Fruit fly (Drosophila melanogaster) whole organism, embryonic: ENCODE results near the gene CG1273.
A peak's percentile ranks its signal among the peaks of the same experiment; 100 is the strongest.

Experiments used
- Aef1 ChIP-seq: fragments of 200-800 bp; sonication (Bioruptor generic); IDR thresholded peaks from 3 replicates; pipeline ENCODE4 v1.3.6; 2022; ENCODE audit warnings: missing biosample characterization, missing genetic modification characterization
- Asciz ChIP-seq: fragments of 200-800 bp; sonication (Bioruptor generic); optimal IDR thresholded peaks from 2 replicates; lab custom pipeline; 2017; ENCODE audit warnings: missing biosample characterization, mild to moderate bottlenecking, missing genetic modification characterization, missing genetic modification reagents
- CG10959 ChIP-seq: fragments of 200-800 bp; sonication (Bioruptor generic); IDR thresholded peaks from 2 replicates; pipeline ENCODE4 v1.3.6; 2022; ENCODE audit warnings: missing biosample characterization, missing genetic modification characterization
- CG11695 ChIP-seq: fragments of 200-800 bp; sonication (Bioruptor generic); IDR thresholded peaks from 3 replicates; pipeline ENCODE4 v1.3.6; 2022; ENCODE audit warnings: missing biosample characterization, missing genetic modification characterization
- CG12104 ChIP-seq: fragments of 200-800 bp; sonication (Bioruptor generic); optimal IDR thresholded peaks from 3 replicates; lab custom pipeline; 2016; ENCODE audit warnings: missing biosample characterization, missing genetic modification characterization
- CG14860 ChIP-seq: fragments of 200-800 bp; sonication (Bioruptor generic); IDR thresholded peaks from 3 replicates; pipeline ENCODE4 v1.3.6; 2022; ENCODE audit warnings: missing biosample characterization, missing genetic modification characterization; ENCODE audit not compliant: partially characterized antibody
- CG15011 ChIP-seq: fragments of 200-800 bp; sonication (Bioruptor generic); optimal IDR thresholded peaks from 3 replicates; lab custom pipeline; 2018; ENCODE audit warnings: missing biosample characterization, mild to moderate bottlenecking, missing genetic modification characterization
- CG17385 ChIP-seq: fragments of 200-800 bp; sonication (Bioruptor generic); optimal IDR thresholded peaks from 3 replicates; lab custom pipeline; 2018; ENCODE audit warnings: missing biosample characterization, mild to moderate bottlenecking, missing genetic modification characterization
- CG2199 ChIP-seq: fragments of 200-800 bp; sonication (Bioruptor generic); IDR thresholded peaks from 3 replicates; pipeline ENCODE4 v1.3.6; 2022; ENCODE audit warnings: missing biosample characterization, missing genetic modification characterization
- CG32767 ChIP-seq: fragments of 200-800 bp; sonication (Bioruptor generic); IDR thresholded peaks from 2 replicates; pipeline ENCODE4 v1.3.6; 2022; ENCODE audit warnings: missing biosample characterization, missing genetic modification characterization
- CG33213 ChIP-seq: fragments of 200-800 bp; sonication (Bioruptor generic); optimal IDR thresholded peaks from 3 replicates; lab custom pipeline; 2016; ENCODE audit warnings: missing biosample characterization, missing genetic modification characterization
- CG3407 ChIP-seq: fragments of 200-800 bp; sonication (Bioruptor generic); optimal IDR thresholded peaks from 2 replicates; lab custom pipeline; 2018; ENCODE audit warnings: missing biosample characterization, mild to moderate bottlenecking, missing genetic modification characterization
- CG4617 ChIP-seq: fragments of 200-800 bp; sonication (Bioruptor generic); optimal IDR thresholded peaks from 3 replicates; lab custom pipeline; 2016; ENCODE audit warnings: missing biosample characterization, missing genetic modification characterization, borderline replicate concordance
- CG5245 ChIP-seq: fragments of 200-800 bp; sonication (Bioruptor generic); optimal IDR thresholded peaks from 3 replicates; lab custom pipeline; 2016; ENCODE audit warnings: missing biosample characterization, missing genetic modification characterization
- CG6175 ChIP-seq: fragments of 200-800 bp; sonication (Bioruptor generic); IDR thresholded peaks from 3 replicates; pipeline ENCODE4 v1.3.6; 2022; ENCODE audit warnings: missing biosample characterization, missing genetic modification characterization
- CG6765 ChIP-seq: fragments of 200-800 bp; sonication (Bioruptor generic); optimal IDR thresholded peaks from 3 replicates; lab custom pipeline; 2017; ENCODE audit warnings: missing biosample characterization, mild to moderate bottlenecking, missing genetic modification characterization
- CG8359 ChIP-seq: fragments of 200-800 bp; sonication (Bioruptor generic); optimal IDR thresholded peaks from 2 replicates; lab custom pipeline; 2017; ENCODE audit warnings: missing biosample characterization, mild to moderate bottlenecking, missing genetic modification characterization, borderline replicate concordance
- Fer2 ChIP-seq: fragments of 200-800 bp; sonication (Bioruptor generic); optimal IDR thresholded peaks from 2 replicates; lab custom pipeline; 2018; ENCODE audit warnings: missing biosample characterization, mild to moderate bottlenecking, missing genetic modification characterization, moderate library complexity
- Hr3 ChIP-seq: fragments of 200-800 bp; sonication (Bioruptor generic); optimal IDR thresholded peaks from 3 replicates; lab custom pipeline; 2016; ENCODE audit warnings: missing biosample characterization, missing genetic modification characterization
- MBD-R2 ChIP-seq: fragments of 200-800 bp; sonication (Bioruptor generic); IDR thresholded peaks from 2 replicates; pipeline ENCODE4 v1.3.6; 2022; ENCODE audit warnings: missing biosample characterization, missing genetic modification characterization
- MESR4 ChIP-seq: fragments of 200-800 bp; sonication (Bioruptor generic); optimal IDR thresholded peaks from 2 replicates; lab custom pipeline; 2018; ENCODE audit warnings: missing biosample characterization, mild to moderate bottlenecking, missing genetic modification characterization, moderate library complexity
- PHDP ChIP-seq: fragments of 200-800 bp; sonication (Bioruptor generic); optimal IDR thresholded peaks from 3 replicates; lab custom pipeline; 2018; ENCODE audit warnings: missing biosample characterization, mild to moderate bottlenecking, missing genetic modification characterization, moderate library complexity
- Rfx ChIP-seq: fragments of 200-800 bp; sonication (Bioruptor generic); IDR thresholded peaks from 2 replicates; pipeline ENCODE4 v1.3.6; 2022; ENCODE audit warnings: missing biosample characterization, missing genetic modification characterization
- Side ChIP-seq: fragments of 200-800 bp; sonication (Bioruptor generic); optimal IDR thresholded peaks from 2 replicates; lab custom pipeline; 2016; ENCODE audit warnings: missing biosample characterization, missing genetic modification characterization
- YL-1 ChIP-seq: fragments of 200-800 bp; sonication (Bioruptor generic); optimal IDR thresholded peaks from 3 replicates; lab custom pipeline; 2017; ENCODE audit warnings: missing biosample characterization, mild to moderate bottlenecking, missing genetic modification characterization
- bbx ChIP-seq: fragments of 200-800 bp; sonication (Bioruptor generic); IDR thresholded peaks from 2 replicates; pipeline ENCODE4 v1.3.6; 2022; ENCODE audit warnings: missing biosample characterization, missing genetic modification characterization; ENCODE audit not compliant: partially characterized antibody
- bigmax ChIP-seq: fragments of 200-800 bp; sonication (Bioruptor generic); optimal IDR thresholded peaks from 2 replicates; lab custom pipeline; 2018; ENCODE audit warnings: missing biosample characterization, mild to moderate bottlenecking, missing genetic modification characterization
- cas ChIP-seq: fragments of 200-800 bp; sonication (Bioruptor generic); IDR thresholded peaks from 2 replicates; pipeline ENCODE4 v1.3.6; 2022; ENCODE audit warnings: missing biosample characterization, missing genetic modification characterization
- cg ChIP-seq: fragments of 200-800 bp; sonication (Bioruptor generic); optimal IDR thresholded peaks from 3 replicates; lab custom pipeline; 2019; ENCODE audit warnings: missing biosample characterization, mild to moderate bottlenecking, missing genetic modification characterization, moderate library complexity
- gfzf ChIP-seq: fragments of 200-800 bp; sonication (Bioruptor generic); optimal IDR thresholded peaks from 2 replicates; lab custom pipeline; 2016; ENCODE audit warnings: missing biosample characterization, mild to moderate bottlenecking, missing genetic modification characterization, moderate library complexity
- her ChIP-seq: fragments of 200-800 bp; sonication (Bioruptor generic); optimal IDR thresholded peaks from 2 replicates; lab custom pipeline; 2016; ENCODE audit warnings: missing biosample characterization, missing genetic modification characterization
- hkb ChIP-seq, 2 experiments: fragments of 200-800 bp in 1 of 2; fragments of >200 bp in 1 of 2; sonication (Bioruptor generic) in 1 of 2; IDR thresholded peaks in 1 of 2; optimal IDR thresholded peaks in 1 of 2; 2 replicates each; pipeline versions ENCODE4 v1.3.6 to Lab custom; 2017 to 2022; ENCODE audit warnings: missing biosample characterization in 1 of 2, missing genetic modification characterization in 1 of 2
- kni ChIP-seq: fragments of 200-800 bp; sonication (Bioruptor generic); optimal IDR thresholded peaks from 3 replicates; lab custom pipeline; 2017; ENCODE audit warnings: mild to moderate bottlenecking, missing biosample characterization, missing genetic modification reagents, missing genetic modification characterization
- lmd ChIP-seq: fragments of 200-800 bp; sonication (Bioruptor generic); IDR thresholded peaks from 2 replicates; pipeline ENCODE4 v1.3.6; 2022; ENCODE audit warnings: missing biosample characterization, missing genetic modification characterization
- mam ChIP-seq: fragments of 200-800 bp; sonication (Bioruptor generic); optimal IDR thresholded peaks from 3 replicates; lab custom pipeline; 2016; ENCODE audit warnings: missing biosample characterization, missing genetic modification characterization
- mld ChIP-seq: fragments of 200-800 bp; sonication (Bioruptor generic); IDR thresholded peaks from 3 replicates; pipeline ENCODE4 v1.3.6; 2022; ENCODE audit warnings: missing biosample characterization, missing genetic modification characterization; ENCODE audit not compliant: partially characterized antibody
- nom ChIP-seq: fragments of 200-800 bp; sonication (Bioruptor generic); optimal IDR thresholded peaks from 2 replicates; lab custom pipeline; 2017; ENCODE audit warnings: missing biosample characterization, missing genetic modification characterization, mild to moderate bottlenecking, moderate library complexity, missing genetic modification reagents
- pzg ChIP-seq: fragments of 200-800 bp; sonication (Bioruptor generic); optimal IDR thresholded peaks from 3 replicates; lab custom pipeline; 2018; ENCODE audit warnings: missing biosample characterization, mild to moderate bottlenecking, missing genetic modification characterization, moderate library complexity
- ro ChIP-seq: fragments of 200-800 bp; sonication (Bioruptor generic); IDR thresholded peaks from 2 replicates; pipeline ENCODE4 v1.3.6; 2022; ENCODE audit warnings: missing biosample characterization, missing genetic modification characterization
- sens ChIP-seq: fragments of 200-800 bp; sonication (Bioruptor generic); peaks from one replicate; lab custom pipeline; 2016; ENCODE audit warnings: missing biosample characterization, missing genetic modification characterization
- sna ChIP-seq: fragments of 200-800 bp; sonication (Bioruptor generic); IDR thresholded peaks from 2 replicates; pipeline ENCODE4 v1.3.6; 2022; ENCODE audit warnings: missing biosample characterization, missing genetic modification characterization; ENCODE audit not compliant: partially characterized antibody
- so ChIP-seq: fragments of 200-800 bp; sonication (Bioruptor generic); IDR thresholded peaks from 3 replicates; pipeline ENCODE4 v1.3.6; 2022; ENCODE audit warnings: missing biosample characterization, missing genetic modification characterization
- ssp ChIP-seq: fragments of 200-800 bp; sonication (Bioruptor generic); IDR thresholded peaks from 2 replicates; pipeline ENCODE4 v1.3.6; 2022; ENCODE audit warnings: missing biosample characterization, missing genetic modification characterization
- unc-4 ChIP-seq: fragments of 200-800 bp; sonication (Bioruptor generic); IDR thresholded peaks from 2 replicates; pipeline ENCODE4 v1.3.6; 2022; ENCODE audit warnings: missing biosample characterization, missing genetic modification characterization; ENCODE audit not compliant: partially characterized antibody
- wor ChIP-seq: fragments of 200-800 bp; sonication (Bioruptor generic); IDR thresholded peaks from 2 replicates; pipeline ENCODE4 v1.3.6; 2022; ENCODE audit warnings: missing biosample characterization, missing genetic modification characterization

CG1273 gene

DNA sequence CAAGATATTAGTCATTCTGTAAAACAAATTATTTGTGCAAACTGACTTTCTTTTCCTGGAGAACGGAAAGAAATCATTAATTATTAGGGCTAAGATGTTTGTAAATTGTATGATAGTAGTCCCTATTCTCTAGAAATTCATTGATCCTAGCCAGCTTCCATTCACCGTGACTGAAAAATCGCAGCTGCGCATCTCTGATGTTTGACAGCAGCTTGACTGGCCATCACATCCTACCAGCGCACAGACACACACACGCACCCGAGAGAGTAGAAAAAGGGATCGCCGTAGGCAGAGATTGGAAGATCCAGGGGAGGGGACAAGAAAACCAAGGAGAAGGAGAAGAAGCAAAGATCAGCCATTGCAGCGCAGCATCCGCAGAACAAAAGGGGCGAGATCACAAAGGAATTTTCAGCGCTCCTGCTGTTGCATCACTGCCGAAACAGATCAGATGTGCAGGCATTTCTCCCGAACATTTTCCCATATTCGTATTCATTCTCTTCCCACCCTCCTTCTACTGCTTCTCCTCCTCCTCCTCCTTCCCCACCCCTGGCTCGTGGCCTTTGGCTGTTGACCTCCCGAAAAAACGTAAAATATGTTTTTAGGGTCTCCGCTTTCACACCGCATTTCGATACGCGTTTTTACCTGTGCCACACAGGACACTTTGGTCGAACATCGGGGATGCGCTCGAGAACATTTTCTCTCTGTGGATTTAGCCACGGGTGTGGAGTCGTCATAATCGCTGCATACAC is 10.5 kb upstream of the CG1273 start (continued):
- TF ChIP-seq cas (GFP tag; lab: Robert Waterston, UW), result no peak
- TF ChIP-seq CG17385, result no peak
- no peak for TF ChIP-seq Hr3 (GFP tag; lab: Kevin White, UChicago)
- no peak for TF ChIP-seq Asciz (GFP tag; lab: Kevin White, UChicago)
- TF ChIP-seq wor, result no peak
- no peak for TF ChIP-seq Aef1 (GFP tag; lab: Robert Waterston, UW)
- no peak for TF ChIP-seq PHDP (tag; lab: Kevin White, UChicago)

DNA sequence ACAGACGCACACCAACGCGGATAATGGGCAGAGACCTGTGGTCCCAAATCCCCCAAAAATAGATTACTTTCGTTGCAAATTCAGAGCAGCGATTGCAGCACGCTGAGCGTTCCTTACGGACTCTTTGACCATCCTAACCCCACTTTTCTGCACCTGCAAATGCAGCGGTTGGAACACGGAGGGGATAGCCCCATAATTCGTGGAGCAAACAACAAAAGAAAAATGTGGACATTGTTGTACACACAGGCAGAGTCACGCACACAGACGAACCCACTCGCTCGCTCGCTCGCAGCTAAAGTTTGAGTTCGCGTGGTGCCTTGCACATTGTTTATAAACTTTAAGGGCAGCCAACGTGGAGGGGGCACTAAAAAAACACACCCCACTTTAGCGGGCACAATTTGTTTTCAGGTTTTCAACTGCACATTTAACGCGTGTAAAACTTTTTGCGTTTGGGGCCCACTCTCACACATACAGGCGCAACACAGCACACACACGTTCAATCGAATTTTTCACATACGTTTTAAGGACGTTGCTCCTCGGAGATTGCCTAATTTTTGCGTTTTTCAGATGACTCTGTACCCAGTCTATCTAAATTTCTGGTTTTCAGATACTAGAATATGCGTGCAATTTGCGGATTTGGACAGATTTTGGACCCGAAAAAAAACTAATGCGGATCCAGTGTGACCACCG is 9.8 kb upstream of the CG1273 start:
- TF ChIP-seq CG15011 (GFP tag; lab: Kevin White, UChicago) (no peak), mam (GFP tag; lab: Kevin White, UChicago) (no peak), ssp (GFP tag; lab: Robert Waterston, UW) (no peak), lmd (GFP tag; lab: Robert Waterston, UW) (0 out of 2 replicates have a peak, but pooled peaks have one; percentile 12), CG33213 (GFP tag; lab: Kevin White, UChicago) (no peak), YL-1 (GFP tag; lab: Kevin White, UChicago) (peak; percentile 30), bbx (GFP tag; lab: Robert Waterston, UW) (0 out of 2 replicates have a peak, but pooled peaks have one; percentile 14), pzg (GFP tag; lab: Kevin White, UChicago) (peak; percentile 22), nom (GFP tag; lab: Kevin White, UChicago) (no peak), CG14860 (GFP tag; lab: Robert Waterston, UW) (0 out of 3 replicates have a peak, but pooled peaks have one; percentile 20), sens (peak; percentile 48), Fer2 (tag; lab: Kevin White, UChicago) (no peak), CG2199 (no peak), CG8359 (GFP tag; lab: Kevin White, UChicago) (no peak), CG32767 (peak; percentile 57; the same call in 1 of the 2 replicates), Rfx (GFP tag; lab: Robert Waterston, UW) (no peak), cg (GFP tag; lab: Kevin White, UChicago) (peak; percentile 91), CG6175 (no peak), Side (no peak), CG3407 (no peak), hkb (optimal IDR thresholded peaks at IDR 0.05; lab: Kevin White, UChicago) (no peak), hkb (GFP tag; IDR thresholded peaks at IDR 0.05; lab: Robert Waterston, UW) (no peak), CG10959 (GFP tag; lab: Robert Waterston, UW) (0 out of 2 replicates have a peak, but pooled peaks have one; percentile 31), CG4617 (GFP tag; lab: Kevin White, UChicago) (peak; percentile 46), CG11695 (GFP tag; lab: Robert Waterston, UW) (no peak; the same call in 2 of the 3 replicates), her (GFP tag; lab: Kevin White, UChicago) (no peak), sna (GFP tag; lab: Robert Waterston, UW) (0 out of 2 replicates have a peak, but pooled peaks have one; percentile 18), bigmax (peak; percentile 91), mld (0 out of 3 replicates have a peak, but pooled peaks have one; percentile 58), ro (GFP tag; lab: Robert Waterston, UW) (no peak), CG5245 (no peak), gfzf (GFP tag; lab: Kevin White, UChicago) (no peak), so (0 out of 3 replicates have a peak, but pooled peaks have one; percentile 12), unc-4 (no peak), CG12104 (peak; percentile 6), kni (GFP tag; lab: Kevin White, UChicago) (no peak), MBD-R2 (GFP tag; lab: Robert Waterston, UW) (peak; percentile 26), Asciz (GFP tag; lab: Kevin White, UChicago) (no peak), MESR4 (GFP tag; lab: Kevin White, UChicago) (peak; percentile 78), CG6765 (GFP tag; lab: Kevin White, UChicago) (no peak)
